Worm (Caenorhabditis elegans) whole organism, L4 larva: ENCODE measurements around the gene srh-220.

Source experiments
- ZK546.5 ChIP-seq, 2 experiments: sonication (generic microtip); optimal IDR thresholded peaks; 2 replicates each; lab custom pipeline; 2017; ENCODE audit warnings: missing biosample characterization in 2 of 2, missing genetic modification characterization in 2 of 2
- egl-43 ChIP-seq: fragments of 200-800 bp; sonication (Bioruptor generic); IDR thresholded peaks from 2 replicates; pipeline ENCODE4 v1.3.6; 2022; ENCODE audit warnings: missing genetic modification reagents, missing genetic modification characterization, missing compliant biosample characterization
- nhr-25 ChIP-seq: sonication (generic microtip); optimal IDR thresholded peaks from 2 replicates; lab custom pipeline; 2017; ENCODE audit warnings: missing genetic modification characterization, mild to moderate bottlenecking, missing compliant biosample characterization, antibody characterized with exemption, moderate library complexity, borderline replicate concordance; ENCODE audit not compliant: insufficient read depth
- snpc-4 ChIP-seq: fragments of 150-350 bp; optimal IDR thresholded peaks from 2 replicates; lab custom pipeline; 2014; ENCODE audit warnings: missing biosample characterization, missing genetic modification characterization

- no peak for TF ChIP-seq ZK546.5 (tag; optimal IDR thresholded peaks at IDR 0.05; lab: Kevin White, UChicago)
- TF ChIP-seq snpc-4 (tag; lab: Kevin White, UChicago) = no peak
- TF ChIP-seq nhr-25 (tag; lab: Kevin White, UChicago) = no peak
- no peak for TF ChIP-seq egl-43 (GFP tag; lab: Robert Waterston, UW)
Observed at ce11 chrIV:3965013-3965412, 12.8 kb downstream of the srh-220 start, which contains the start of gene clec-76.
